Worm (Caenorhabditis elegans): ENCODE results near the gene cpt-3.

DNA sequence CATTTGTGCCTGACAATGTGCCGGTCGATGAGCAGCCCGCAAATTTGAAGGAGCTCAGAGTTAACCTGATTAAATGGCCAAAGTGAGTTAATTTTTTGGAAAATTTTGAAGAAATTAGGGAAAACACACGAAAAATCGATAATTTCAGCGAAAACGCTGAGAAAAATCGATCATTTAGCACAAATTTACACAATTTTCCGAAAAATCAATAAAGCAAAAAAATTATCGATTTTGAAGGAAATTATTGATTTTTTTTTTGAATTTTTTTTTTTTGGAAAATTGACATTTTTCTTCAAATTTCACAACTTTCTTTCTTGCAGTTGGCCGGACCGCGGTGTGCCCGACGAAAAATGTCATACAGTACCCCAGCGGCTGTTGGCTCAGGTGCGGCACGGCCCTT is 15.6 kb downstream of the cpt-3 start:
- TF ChIP-seq lin-39 (tag; optimal IDR thresholded peaks at IDR 0.05) (no peak), ama-1 (optimal IDR thresholded peaks at IDR 0.05) (no peak), nhr-77 (tag; optimal IDR thresholded peaks at IDR 0.05) (no peak), pha-4 (GFP tag; IDR thresholded peaks at IDR 0.05) (no peak), pha-4 (tag; optimal IDR thresholded peaks at IDR 0.05) (no peak), nhr-237 (tag; optimal IDR thresholded peaks at IDR 0.05) (no peak), mdt-29 (GFP tag; IDR thresholded peaks at IDR 0.05) (no peak), snpc-4 (tag; optimal IDR thresholded peaks at IDR 0.05) (no peak), mdl-1 (tag; optimal IDR thresholded peaks at IDR 0.05) (no peak), Y5F2A.4 (GFP tag; optimal IDR thresholded peaks at IDR 0.05) (no peak)

Data from whole organism, L4 larva.